Fruit fly (Drosophila melanogaster) whole organism, embryonic: Measurements from ENCODE around the gene Gr98d.

Experiments
- ATbp ChIP-seq: fragments of 200-800 bp; sonication (Bioruptor generic); optimal IDR thresholded peaks from 2 replicates; lab custom pipeline; 2017; ENCODE audit warnings: missing biosample characterization, mild to moderate bottlenecking, missing genetic modification characterization, missing genetic modification reagents
- Atf-2 ChIP-seq: fragments of 200-800 bp; sonication (Bioruptor generic); optimal IDR thresholded peaks from 2 replicates; lab custom pipeline; 2016; ENCODE audit warnings: missing biosample characterization, missing genetic modification characterization
- Atf3 ChIP-seq: fragments of 200-800 bp; sonication (Bioruptor generic); optimal IDR thresholded peaks from 3 replicates; lab custom pipeline; 2016; ENCODE audit warnings: missing biosample characterization, missing genetic modification characterization
- CG12155 ChIP-seq: fragments of 200-800 bp; sonication (Bioruptor generic); optimal IDR thresholded peaks from 3 replicates; lab custom pipeline; 2016; ENCODE audit warnings: missing biosample characterization, missing genetic modification characterization
- CG14050 ChIP-seq: fragments of 200-800 bp; sonication (Bioruptor generic); IDR thresholded peaks from 3 replicates; pipeline ENCODE4 v1.3.6; 2022; ENCODE audit warnings: missing biosample characterization, missing genetic modification characterization
- CG16779 ChIP-seq: fragments of 200-800 bp; sonication (Bioruptor generic); IDR thresholded peaks from 2 replicates; pipeline ENCODE4 v1.3.6; 2022; ENCODE audit warnings: missing biosample characterization, missing genetic modification characterization
- CG16863 ChIP-seq: fragments of 200-800 bp; sonication (Bioruptor generic); optimal IDR thresholded peaks from 3 replicates; lab custom pipeline; 2016; ENCODE audit warnings: missing biosample characterization, missing genetic modification characterization
- CG17328 ChIP-seq: fragments of 200-800 bp; sonication (Bioruptor generic); IDR thresholded peaks from 2 replicates; pipeline ENCODE4 v1.3.6; 2022; ENCODE audit warnings: missing biosample characterization, missing genetic modification characterization
- CG17385 ChIP-seq: fragments of 200-800 bp; sonication (Bioruptor generic); optimal IDR thresholded peaks from 3 replicates; lab custom pipeline; 2018; ENCODE audit warnings: missing biosample characterization, mild to moderate bottlenecking, missing genetic modification characterization
- CG17912 ChIP-seq: fragments of 200-800 bp; sonication (Bioruptor generic); optimal IDR thresholded peaks from 2 replicates; lab custom pipeline; 2018; ENCODE audit warnings: missing biosample characterization, mild to moderate bottlenecking, missing genetic modification characterization
- CG32767 ChIP-seq: fragments of 200-800 bp; sonication (Bioruptor generic); IDR thresholded peaks from 2 replicates; pipeline ENCODE4 v1.3.6; 2022; ENCODE audit warnings: missing biosample characterization, missing genetic modification characterization
- CG32772 ChIP-seq: fragments of 200-800 bp; sonication (Bioruptor generic); IDR thresholded peaks from 2 replicates; pipeline ENCODE4 v1.3.6; 2022; ENCODE audit warnings: missing biosample characterization, missing genetic modification characterization
- CG4617 ChIP-seq: fragments of 200-800 bp; sonication (Bioruptor generic); optimal IDR thresholded peaks from 3 replicates; lab custom pipeline; 2016; ENCODE audit warnings: missing biosample characterization, missing genetic modification characterization, borderline replicate concordance
- CG4820 ChIP-seq: fragments of 200-800 bp; sonication (Bioruptor generic); optimal IDR thresholded peaks from 3 replicates; lab custom pipeline; 2016; ENCODE audit warnings: missing biosample characterization, missing genetic modification characterization
- CG6791 ChIP-seq: fragments of 200-800 bp; sonication (Bioruptor generic); IDR thresholded peaks from 3 replicates; pipeline ENCODE4 v1.3.6; 2022; ENCODE audit warnings: missing biosample characterization, missing genetic modification characterization; ENCODE audit not compliant: partially characterized antibody
- CG6813 ChIP-seq: fragments of 200-800 bp; sonication (Bioruptor generic); optimal IDR thresholded peaks from 2 replicates; lab custom pipeline; 2017; ENCODE audit warnings: missing biosample characterization, missing genetic modification characterization, mild to moderate bottlenecking, moderate library complexity, missing genetic modification reagents
- CG8359 ChIP-seq: fragments of 200-800 bp; sonication (Bioruptor generic); optimal IDR thresholded peaks from 2 replicates; lab custom pipeline; 2017; ENCODE audit warnings: missing biosample characterization, mild to moderate bottlenecking, missing genetic modification characterization, borderline replicate concordance
- CG8944 ChIP-seq: fragments of 200-800 bp; sonication (Bioruptor generic); optimal IDR thresholded peaks from 3 replicates; lab custom pipeline; 2016; ENCODE audit warnings: missing biosample characterization, missing genetic modification characterization
- CG9797 ChIP-seq: fragments of 200-800 bp; sonication (Bioruptor generic); optimal IDR thresholded peaks from 3 replicates; lab custom pipeline; 2018; ENCODE audit warnings: missing biosample characterization, mild to moderate bottlenecking, missing genetic modification characterization
- CG9876 ChIP-seq: fragments of 200-800 bp; sonication (Bioruptor generic); optimal IDR thresholded peaks from 2 replicates; lab custom pipeline; 2016; ENCODE audit warnings: missing biosample characterization, missing genetic modification characterization
- Dbx ChIP-seq: fragments of 200-800 bp; sonication (Bioruptor generic); IDR thresholded peaks from 3 replicates; pipeline ENCODE4 v1.3.6; 2022; ENCODE audit warnings: missing biosample characterization, missing genetic modification characterization
- Eip74EF ChIP-seq, 2 experiments: fragments of 200-800 bp in 1 of 2; fragments of >200 bp in 1 of 2; sonication (Bioruptor generic) in 1 of 2; optimal IDR thresholded peaks; 2 replicates each; lab custom pipeline; 2017 to 2019; ENCODE audit warnings: missing biosample characterization in 2 of 2, missing genetic modification characterization in 2 of 2, mild to moderate bottlenecking in 1 of 2, moderate library complexity in 1 of 2
- Nf-YC ChIP-seq: fragments of 200-800 bp; optimal IDR thresholded peaks from 3 replicates; lab custom pipeline; 2019; ENCODE audit warnings: missing biosample characterization, mild to moderate bottlenecking, missing genetic modification characterization, moderate library complexity
- Rfx ChIP-seq: fragments of 200-800 bp; sonication (Bioruptor generic); IDR thresholded peaks from 2 replicates; pipeline ENCODE4 v1.3.6; 2022; ENCODE audit warnings: missing biosample characterization, missing genetic modification characterization
- dmrt99B ChIP-seq: fragments of 200-800 bp; sonication (Bioruptor generic); optimal IDR thresholded peaks from 2 replicates; lab custom pipeline; 2018; ENCODE audit warnings: missing biosample characterization, mild to moderate bottlenecking, missing genetic modification characterization, moderate library complexity
- dpn ChIP-seq, 2 experiments: fragments of 200-800 bp; sonication (Bioruptor generic); optimal IDR thresholded peaks; 3 replicates each; lab custom pipeline; 2016; ENCODE audit warnings: missing biosample characterization in 2 of 2, missing genetic modification characterization in 2 of 2
- fd3F ChIP-seq: fragments of 200-800 bp; sonication (Bioruptor generic); optimal IDR thresholded peaks from 2 replicates; lab custom pipeline; 2018; ENCODE audit warnings: missing biosample characterization, mild to moderate bottlenecking, missing genetic modification characterization, moderate library complexity
- gfzf ChIP-seq: fragments of 200-800 bp; sonication (Bioruptor generic); optimal IDR thresholded peaks from 2 replicates; lab custom pipeline; 2016; ENCODE audit warnings: missing biosample characterization, mild to moderate bottlenecking, missing genetic modification characterization, moderate library complexity
- jumu ChIP-seq: fragments of 200-800 bp; sonication (Bioruptor generic); optimal IDR thresholded peaks from 3 replicates; lab custom pipeline; 2016; ENCODE audit warnings: missing biosample characterization, missing genetic modification characterization
- knrl ChIP-seq: fragments of 200-800 bp; sonication (Bioruptor generic); IDR thresholded peaks from 3 replicates; pipeline ENCODE4 v1.3.6; 2022; ENCODE audit warnings: missing biosample characterization, missing genetic modification characterization; ENCODE audit not compliant: partially characterized antibody
- mld ChIP-seq: fragments of 200-800 bp; sonication (Bioruptor generic); IDR thresholded peaks from 3 replicates; pipeline ENCODE4 v1.3.6; 2022; ENCODE audit warnings: missing biosample characterization, missing genetic modification characterization; ENCODE audit not compliant: partially characterized antibody
- onecut ChIP-seq: fragments of 200-800 bp; sonication (Bioruptor generic); IDR thresholded peaks from 2 replicates; pipeline ENCODE4 v1.3.6; 2022; ENCODE audit warnings: missing biosample characterization, missing genetic modification characterization
- pb ChIP-seq: fragments of 200-800 bp; sonication (Bioruptor generic); optimal IDR thresholded peaks from 3 replicates; lab custom pipeline; 2016; ENCODE audit warnings: missing biosample characterization, missing genetic modification characterization
- peb ChIP-seq: fragments of 200-800 bp; sonication (Bioruptor generic); IDR thresholded peaks from 2 replicates; pipeline ENCODE4 v1.3.6; 2022; ENCODE audit warnings: missing biosample characterization, missing genetic modification characterization
- pros ChIP-seq: fragments of 200-800 bp; sonication (Bioruptor generic); optimal IDR thresholded peaks from 3 replicates; lab custom pipeline; 2019; ENCODE audit warnings: missing biosample characterization, mild to moderate bottlenecking, missing genetic modification characterization, moderate library complexity
- ro ChIP-seq: fragments of 200-800 bp; sonication (Bioruptor generic); IDR thresholded peaks from 2 replicates; pipeline ENCODE4 v1.3.6; 2022; ENCODE audit warnings: missing biosample characterization, missing genetic modification characterization
- tgo ChIP-seq: fragments of 200-800 bp; sonication (Bioruptor generic); IDR thresholded peaks from 3 replicates; pipeline ENCODE4 v1.3.6; 2022; ENCODE audit warnings: missing biosample characterization, missing genetic modification characterization
- zen ChIP-seq: fragments of 200-800 bp; sonication (Bioruptor generic); optimal IDR thresholded peaks from 3 replicates; lab custom pipeline; 2018; ENCODE audit warnings: missing biosample characterization, mild to moderate bottlenecking, missing genetic modification characterization, moderate library complexity

The Gr98d gene

dm6 chr3R:27520415-27520916 is 25.4 kb upstream of the Gr98d start, which contains the start of gene CG12885:
Gene CG12885, plus strand, starts transcription at chr3R:27520866.
- TF ChIP-seq CG17385 (GFP tag; lab: Kevin White, UChicago): no peak
- no peak for TF ChIP-seq dmrt99B (tag; lab: Kevin White, UChicago)
- no peak for TF ChIP-seq CG4617 (GFP tag; lab: Kevin White, UChicago)
- peak; percentile 60 for TF ChIP-seq Rfx (GFP tag; lab: Robert Waterston, UW)
- no peak for TF ChIP-seq CG6791 (GFP tag; lab: Robert Waterston, UW)
- TF ChIP-seq pros: peak; percentile 11
- TF ChIP-seq CG12155 (GFP tag; lab: Kevin White, UChicago): no peak
- TF ChIP-seq onecut: peak; percentile 93
- TF ChIP-seq jumu (GFP tag; lab: Kevin White, UChicago): no peak
- no peak for TF ChIP-seq Dbx (GFP tag; lab: Robert Waterston, UW)

dm6 chr3R:27533225-27533624 is 12.6 kb upstream of the Gr98d start:
- TF ChIP-seq CG16863 (GFP tag; lab: Kevin White, UChicago): no peak
- no peak for TF ChIP-seq fd3F
- TF ChIP-seq ro (GFP tag; lab: Robert Waterston, UW): no peak
- TF ChIP-seq gfzf: no peak
- no peak for TF ChIP-seq CG17912 (GFP tag; lab: Kevin White, UChicago)
- TF ChIP-seq CG8944 (GFP tag; lab: Kevin White, UChicago): no peak
- no peak for TF ChIP-seq CG32772 (GFP tag; lab: Robert Waterston, UW)
- TF ChIP-seq Nf-YC (tag; lab: Kevin White, UChicago): no peak
- TF ChIP-seq, all 482 proteins: peak for 0

dm6 chr3R:27542197-27542596 is 3.7 kb upstream of the Gr98d start, which contains the start of gene Gr98b:
Gene Gr98b, plus strand, starts transcription at chr3R:27542497.
- TF ChIP-seq knrl (GFP tag; lab: Robert Waterston, UW) (no peak), pb (GFP tag; lab: Kevin White, UChicago) (no peak), CG8359 (GFP tag; lab: Kevin White, UChicago) (no peak), CG14050 (GFP tag; lab: Robert Waterston, UW) (no peak), CG9797 (no peak), tgo (GFP tag; lab: Robert Waterston, UW) (no peak), CG32767 (GFP tag; lab: Robert Waterston, UW) (no peak), CG17328 (GFP tag; lab: Robert Waterston, UW) (no peak), Atf-2 (GFP tag; lab: Kevin White, UChicago) (no peak), zen (tag; lab: Kevin White, UChicago) (no peak), CG4820 (no peak), mld (GFP tag; lab: Robert Waterston, UW) (no peak), dpn (GFP tag; optimal IDR thresholded peaks at IDR 0.05; lab: Kevin White, UChicago) (no peak), CG6813 (GFP tag; lab: Kevin White, UChicago) (no peak), CG16779 (GFP tag; lab: Robert Waterston, UW) (no peak), Rfx (GFP tag; lab: Robert Waterston, UW) (no peak)
- TF ChIP-seq, all 482 proteins: peak for 0

- TF ChIP-seq peb (GFP tag; lab: Robert Waterston, UW) (no peak), Atf3 (GFP tag; lab: Kevin White, UChicago) (no peak), CG9876 (GFP tag; lab: Kevin White, UChicago) (no peak), Eip74EF (GFP tag; optimal IDR thresholded peaks at IDR 0.05; lab: Kevin White, UChicago) (no peak), CG8944 (GFP tag; lab: Kevin White, UChicago) (no peak), ATbp (GFP tag; lab: Kevin White, UChicago) (no peak)
These were observed 1.7 kb upstream of the Gr98d start, which contains the start of gene Gr98c for dm6 chr3R:27544143-27544542. Gene Gr98c, plus strand, starts transcription at chr3R:27544443.
